Fruit fly (Drosophila melanogaster) whole organism, embryonic: ENCODE measurements around the gene cu.

Source experiments
- Adf1 ChIP-seq: fragments of 200-800 bp; sonication (Bioruptor generic); IDR thresholded peaks from 2 replicates; pipeline ENCODE4 v1.3.6; 2022; ENCODE audit warnings: missing biosample characterization, missing genetic modification characterization
- B-H2 ChIP-seq: fragments of 200-800 bp; sonication (Bioruptor generic); optimal IDR thresholded peaks from 2 replicates; lab custom pipeline; 2018; ENCODE audit warnings: missing biosample characterization, mild to moderate bottlenecking, missing genetic modification characterization
- CG10543 ChIP-seq: fragments of 200-800 bp; sonication (Bioruptor generic); optimal IDR thresholded peaks from 3 replicates; lab custom pipeline; 2017; ENCODE audit warnings: missing biosample characterization, mild to moderate bottlenecking, missing genetic modification characterization, moderate library complexity
- CG14014 ChIP-seq: fragments of 200-800 bp; sonication (Bioruptor generic); IDR thresholded peaks from 2 replicates; pipeline ENCODE4 v1.3.6; 2022; ENCODE audit warnings: missing biosample characterization, missing genetic modification characterization
- CG16863 ChIP-seq: fragments of 200-800 bp; sonication (Bioruptor generic); optimal IDR thresholded peaks from 3 replicates; lab custom pipeline; 2016; ENCODE audit warnings: missing biosample characterization, missing genetic modification characterization
- CG17186 ChIP-seq: fragments of 200-800 bp; sonication (Bioruptor generic); optimal IDR thresholded peaks from 3 replicates; lab custom pipeline; 2017; ENCODE audit warnings: missing biosample characterization, missing genetic modification reagents, missing genetic modification characterization
- CG2120 ChIP-seq: fragments of 200-800 bp; sonication (Bioruptor generic); optimal IDR thresholded peaks from 3 replicates; lab custom pipeline; 2016; ENCODE audit warnings: missing biosample characterization, missing genetic modification characterization
- CG31224 ChIP-seq: fragments of 200-800 bp; sonication (Bioruptor generic); IDR thresholded peaks from 2 replicates; pipeline ENCODE4 v1.3.6; 2022; ENCODE audit warnings: missing biosample characterization, missing genetic modification characterization
- CG32767 ChIP-seq: fragments of 200-800 bp; sonication (Bioruptor generic); IDR thresholded peaks from 2 replicates; pipeline ENCODE4 v1.3.6; 2022; ENCODE audit warnings: missing biosample characterization, missing genetic modification characterization
- CG4282 ChIP-seq: fragments of 200-800 bp; sonication (Bioruptor generic); optimal IDR thresholded peaks from 2 replicates; lab custom pipeline; 2016; ENCODE audit warnings: missing biosample characterization, missing genetic modification characterization
- CG4404 ChIP-seq: fragments of 200-800 bp; sonication (Bioruptor generic); IDR thresholded peaks from 2 replicates; pipeline ENCODE4 v1.3.6; 2022; ENCODE audit warnings: missing biosample characterization, missing genetic modification characterization
- CG5953 ChIP-seq: fragments of 200-800 bp; sonication (Bioruptor generic); IDR thresholded peaks from 2 replicates; pipeline ENCODE4 v1.3.6; 2022; ENCODE audit warnings: missing biosample characterization, missing genetic modification characterization
- CG6689 ChIP-seq: fragments of 200-800 bp; sonication (Bioruptor generic); IDR thresholded peaks from 2 replicates; pipeline ENCODE4 v1.3.6; 2022; ENCODE audit warnings: missing biosample characterization, missing genetic modification characterization
- CG6813 ChIP-seq: fragments of 200-800 bp; sonication (Bioruptor generic); optimal IDR thresholded peaks from 2 replicates; lab custom pipeline; 2017; ENCODE audit warnings: missing biosample characterization, missing genetic modification characterization, mild to moderate bottlenecking, moderate library complexity, missing genetic modification reagents
- CG6854 ChIP-seq: fragments of 200-800 bp; sonication (Bioruptor generic); optimal IDR thresholded peaks from 3 replicates; lab custom pipeline; 2017; ENCODE audit warnings: missing biosample characterization, mild to moderate bottlenecking, missing genetic modification characterization
- CG7556 ChIP-seq: fragments of 200-800 bp; sonication (Bioruptor generic); optimal IDR thresholded peaks from 2 replicates; lab custom pipeline; 2017; ENCODE audit warnings: missing biosample characterization, mild to moderate bottlenecking, missing genetic modification characterization
- CG7839 ChIP-seq: fragments of 200-800 bp; sonication (Bioruptor generic); optimal IDR thresholded peaks from 3 replicates; lab custom pipeline; 2018; ENCODE audit warnings: missing biosample characterization, mild to moderate bottlenecking, missing genetic modification characterization, moderate library complexity
- CG8359 ChIP-seq: fragments of 200-800 bp; sonication (Bioruptor generic); optimal IDR thresholded peaks from 2 replicates; lab custom pipeline; 2017; ENCODE audit warnings: missing biosample characterization, mild to moderate bottlenecking, missing genetic modification characterization, borderline replicate concordance
- CG9215 ChIP-seq: fragments of 200-800 bp; sonication (Bioruptor generic); IDR thresholded peaks from 2 replicates; pipeline ENCODE4 v1.3.6; 2022; ENCODE audit warnings: missing biosample characterization, missing genetic modification characterization
- CG9437 ChIP-seq: fragments of 200-800 bp; sonication (Bioruptor generic); optimal IDR thresholded peaks from 2 replicates; lab custom pipeline; 2018; ENCODE audit warnings: missing biosample characterization, mild to moderate bottlenecking, missing genetic modification characterization
- CkIIα-i1 ChIP-seq: fragments of 200-800 bp; sonication (Bioruptor generic); IDR thresholded peaks from 2 replicates; pipeline ENCODE4 v1.3.6; 2022; ENCODE audit warnings: missing biosample characterization, missing genetic modification characterization
- D ChIP-seq, 2 experiments: fragments of 200-800 bp in 1 of 2; fragments of >200 bp in 1 of 2; sonication (Bioruptor generic) in 1 of 2; optimal IDR thresholded peaks; 2 replicates in 1 of 2; 3 replicates in 1 of 2; lab custom pipeline; 2017; ENCODE audit warnings: mild to moderate bottlenecking in 1 of 2, missing biosample characterization in 1 of 2, missing genetic modification characterization in 1 of 2, missing genetic modification reagents in 1 of 2
- Ets97D ChIP-seq: fragments of 200-800 bp; sonication (Bioruptor generic); optimal IDR thresholded peaks from 3 replicates; lab custom pipeline; 2016; ENCODE audit warnings: missing biosample characterization, missing genetic modification characterization
- GATAe ChIP-seq: fragments of 200-800 bp; sonication (Bioruptor generic); conservative IDR thresholded peaks from 2 replicates; pipeline ENCODE4 v1.3.6; 2022; ENCODE audit warnings: missing biosample characterization, missing genetic modification characterization
- H15 ChIP-seq: fragments of 200-800 bp; sonication (Bioruptor generic); IDR thresholded peaks from 3 replicates; pipeline ENCODE4 v1.3.6; 2022; ENCODE audit warnings: missing biosample characterization, missing genetic modification characterization
- HmgD ChIP-seq: fragments of 200-800 bp; sonication (Bioruptor generic); optimal IDR thresholded peaks from 3 replicates; lab custom pipeline; 2016; ENCODE audit warnings: missing biosample characterization, missing genetic modification characterization
- Hr39 ChIP-seq: fragments of >200 bp; optimal IDR thresholded peaks from 2 replicates; lab custom pipeline; 2017
- Myb ChIP-seq: fragments of 200-800 bp; sonication (Bioruptor generic); optimal IDR thresholded peaks from 2 replicates; lab custom pipeline; 2016; ENCODE audit warnings: missing biosample characterization, missing genetic modification characterization
- Optix ChIP-seq: fragments of 200-800 bp; sonication (Bioruptor generic); IDR thresholded peaks from 3 replicates; pipeline ENCODE4 v1.3.6; 2022; ENCODE audit warnings: missing biosample characterization, missing genetic modification characterization
- ash1 ChIP-seq: fragments of 200-800 bp; sonication (Bioruptor generic); optimal IDR thresholded peaks from 2 replicates; lab custom pipeline; 2018; ENCODE audit warnings: missing biosample characterization, mild to moderate bottlenecking, missing genetic modification characterization
- crp ChIP-seq, 2 experiments: fragments of 200-800 bp; sonication (Bioruptor generic); optimal IDR thresholded peaks; 2 replicates in 1 of 2; 3 replicates in 1 of 2; lab custom pipeline; 2017; ENCODE audit warnings: missing biosample characterization in 2 of 2, missing genetic modification characterization in 2 of 2, mild to moderate bottlenecking in 1 of 2, moderate library complexity in 1 of 2
- da ChIP-seq: fragments of 200-800 bp; sonication (Bioruptor generic); optimal IDR thresholded peaks from 2 replicates; lab custom pipeline; 2016; ENCODE audit warnings: missing biosample characterization, missing genetic modification characterization
- disco-r ChIP-seq: fragments of 200-800 bp; sonication (Bioruptor generic); optimal IDR thresholded peaks from 2 replicates; lab custom pipeline; 2016; ENCODE audit warnings: missing biosample characterization, missing genetic modification characterization
- dm ChIP-seq: fragments of 200-800 bp; sonication (Bioruptor generic); optimal IDR thresholded peaks from 3 replicates; lab custom pipeline; 2016; ENCODE audit warnings: missing biosample characterization, missing genetic modification characterization
- gem ChIP-seq: fragments of 200-800 bp; sonication (Bioruptor generic); optimal IDR thresholded peaks from 2 replicates; lab custom pipeline; 2019; ENCODE audit warnings: missing biosample characterization, mild to moderate bottlenecking, missing genetic modification characterization, moderate library complexity
- grau ChIP-seq: fragments of 200-800 bp; optimal IDR thresholded peaks from 3 replicates; lab custom pipeline; 2019; ENCODE audit warnings: missing biosample characterization, mild to moderate bottlenecking, missing genetic modification characterization, moderate library complexity
- gsb ChIP-seq: fragments of 200-800 bp; sonication (Bioruptor generic); IDR thresholded peaks from 2 replicates; pipeline ENCODE4 v1.3.6; 2022; ENCODE audit warnings: missing biosample characterization, missing genetic modification characterization
- hbn ChIP-seq: fragments of 200-800 bp; sonication (Bioruptor generic); IDR thresholded peaks from 2 replicates; pipeline ENCODE4 v1.3.6; 2022; ENCODE audit warnings: missing biosample characterization, missing genetic modification characterization; ENCODE audit not compliant: partially characterized antibody
- ind ChIP-seq: fragments of 200-800 bp; sonication (Bioruptor generic); optimal IDR thresholded peaks from 3 replicates; lab custom pipeline; 2016; ENCODE audit warnings: missing biosample characterization, missing genetic modification characterization
- knrl ChIP-seq: fragments of 200-800 bp; sonication (Bioruptor generic); IDR thresholded peaks from 3 replicates; pipeline ENCODE4 v1.3.6; 2022; ENCODE audit warnings: missing biosample characterization, missing genetic modification characterization; ENCODE audit not compliant: partially characterized antibody
- nau ChIP-seq: fragments of 200-800 bp; sonication (Bioruptor generic); optimal IDR thresholded peaks from 3 replicates; lab custom pipeline; 2017; ENCODE audit warnings: missing biosample characterization, mild to moderate bottlenecking, missing genetic modification characterization, missing genetic modification reagents
- pum ChIP-seq: fragments of 200-800 bp; sonication (Bioruptor generic); optimal IDR thresholded peaks from 2 replicates; lab custom pipeline; 2016; ENCODE audit warnings: missing biosample characterization, missing genetic modification characterization
- run ChIP-seq: fragments of 200-800 bp; sonication (Bioruptor generic); optimal IDR thresholded peaks from 3 replicates; lab custom pipeline; 2018; ENCODE audit warnings: missing biosample characterization, mild to moderate bottlenecking, missing genetic modification characterization
- schlank ChIP-seq: fragments of 200-800 bp; sonication (Bioruptor generic); optimal IDR thresholded peaks from 2 replicates; lab custom pipeline; 2018; ENCODE audit warnings: missing biosample characterization, mild to moderate bottlenecking, missing genetic modification characterization
- sd ChIP-seq: fragments of 200-800 bp; sonication (Bioruptor generic); optimal IDR thresholded peaks from 3 replicates; lab custom pipeline; 2018; ENCODE audit warnings: missing biosample characterization, mild to moderate bottlenecking, missing genetic modification characterization, moderate library complexity
- sens ChIP-seq: fragments of 200-800 bp; sonication (Bioruptor generic); peaks from one replicate; lab custom pipeline; 2016; ENCODE audit warnings: missing biosample characterization, missing genetic modification characterization
- sob ChIP-seq: fragments of 200-800 bp; sonication (Bioruptor generic); IDR thresholded peaks from 2 replicates; pipeline ENCODE4 v1.3.6; 2022; ENCODE audit warnings: missing biosample characterization, missing genetic modification characterization
- vfl ChIP-seq: fragments of 200-800 bp; sonication (Bioruptor generic); optimal IDR thresholded peaks from 2 replicates; lab custom pipeline; 2016; ENCODE audit warnings: missing biosample characterization, missing genetic modification characterization
- vvl ChIP-seq: fragments of 200-800 bp; sonication (Bioruptor generic); IDR thresholded peaks from 2 replicates; pipeline ENCODE4 v1.3.6; 2022; ENCODE audit warnings: missing biosample characterization, missing genetic modification characterization
- wor ChIP-seq: fragments of 200-800 bp; sonication (Bioruptor generic); IDR thresholded peaks from 2 replicates; pipeline ENCODE4 v1.3.6; 2022; ENCODE audit warnings: missing biosample characterization, missing genetic modification characterization
- z ChIP-seq: fragments of 200-800 bp; sonication (Bioruptor generic); IDR thresholded peaks from 3 replicates; pipeline ENCODE4 v1.3.6; 2022; ENCODE audit warnings: missing biosample characterization, missing genetic modification characterization

Gene cu

dm6 chr3R:11209801-11210402 is 12.5 kb downstream of the cu start, which contains the start of the genes SdhC and Tctp (continued):
- TF ChIP-seq vvl (0 out of 2 replicates have a peak, but pooled peaks have one; percentile 34), knrl (GFP tag; lab: Robert Waterston, UW) (peak; percentile 48; the same call in 2 of the 3 replicates), Myb (GFP tag; lab: Kevin White, UChicago) (no peak), Hr39 (lab: Kevin White, UChicago) (no peak), CG5953 (GFP tag; lab: Robert Waterston, UW) (0 out of 2 replicates have a peak, but pooled peaks have one; percentile 31), CG14014 (GFP tag; lab: Robert Waterston, UW) (no peak), HmgD (GFP tag; lab: Kevin White, UChicago) (peak; percentile 34), B-H2 (peak; percentile 61), CG2120 (GFP tag; lab: Kevin White, UChicago) (peak; percentile 73), sd (tag; lab: Kevin White, UChicago) (no peak), CG7556 (GFP tag; lab: Kevin White, UChicago) (peak; percentile 33), pum (no peak), CG31224 (GFP tag; lab: Robert Waterston, UW) (no peak), run (tag; lab: Kevin White, UChicago) (peak; percentile 41), CG16863 (GFP tag; lab: Kevin White, UChicago) (peak; percentile 49), disco-r (GFP tag; lab: Kevin White, UChicago) (no peak), CG6813 (GFP tag; lab: Kevin White, UChicago) (no peak), gsb (no peak), ind (GFP tag; lab: Kevin White, UChicago) (peak; percentile 37), CG32767 (GFP tag; lab: Robert Waterston, UW) (no peak), dm (GFP tag; lab: Kevin White, UChicago) (peak; percentile 68), CG4282 (GFP tag; lab: Kevin White, UChicago) (no peak), gem (tag; lab: Kevin White, UChicago) (peak; percentile 62), CkIIα-i1 (no peak), CG7839 (tag; lab: Kevin White, UChicago) (peak; percentile 23), vfl (GFP tag; lab: Kevin White, UChicago) (no peak), CG9437 (GFP tag; lab: Kevin White, UChicago) (peak; percentile 36), nau (GFP tag; lab: Kevin White, UChicago) (no peak), GATAe (GFP tag; lab: Robert Waterston, UW) (no peak), grau (peak; percentile 61), da (GFP tag; lab: Kevin White, UChicago) (no peak), sob (GFP tag; lab: Robert Waterston, UW) (no peak), D (optimal IDR thresholded peaks at IDR 0.05; lab: Kevin White, UChicago) (no peak), D (GFP tag; optimal IDR thresholded peaks at IDR 0.05; lab: Kevin White, UChicago) (no peak), Optix (no peak), sens (GFP tag; lab: Kevin White, UChicago) (peak; percentile 90), Adf1 (GFP tag; lab: Robert Waterston, UW) (no peak), CG6689 (no peak), z (GFP tag; lab: Robert Waterston, UW) (no peak), ash1 (GFP tag; lab: Kevin White, UChicago) (no peak), CG9215 (GFP tag; lab: Robert Waterston, UW) (peak; percentile 18; the same call in 1 of the 2 replicates), CG17186 (GFP tag; lab: Kevin White, UChicago) (peak; percentile 40), Ets97D (GFP tag; lab: Kevin White, UChicago) (peak; percentile 87), wor (no peak), H15 (no peak), CG6854 (GFP tag; lab: Kevin White, UChicago) (no peak), CG4404 (no peak), schlank (tag; lab: Kevin White, UChicago) (no peak), crp (GFP tag; optimal IDR thresholded peaks at IDR 0.05; lab: Kevin White, UChicago) (peak in 1 of 2 experiments; percentile 23), hbn (GFP tag; lab: Robert Waterston, UW) (peak; percentile 42; the same call in 1 of the 2 replicates), CG10543 (GFP tag; lab: Kevin White, UChicago) (peak; percentile 79), CG8359 (GFP tag; lab: Kevin White, UChicago) (no peak)
